Worm (Caenorhabditis elegans): ENCODE measurements around the gene clec-161.

DNA sequence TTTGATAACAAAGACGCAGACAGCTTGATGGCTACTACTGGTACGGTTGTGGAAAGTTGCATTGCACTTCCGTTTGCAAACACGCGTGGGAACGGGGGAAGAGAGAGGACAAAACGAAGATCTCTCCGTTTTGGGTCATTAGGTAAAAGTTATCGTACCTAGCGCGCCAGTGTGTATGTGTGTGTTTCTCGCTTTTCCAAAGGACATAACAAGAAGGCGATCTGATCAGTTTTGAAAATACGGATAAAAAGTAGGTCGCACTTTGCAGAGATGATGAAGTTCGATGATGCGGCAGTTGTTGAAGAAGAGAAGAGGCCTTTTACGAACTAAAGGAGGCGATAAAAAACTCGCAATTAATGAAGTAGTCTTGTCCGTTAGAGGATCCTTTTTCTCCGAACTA lies 36.5 kb upstream of the clec-161 start:
- TF ChIP-seq med-1 (GFP tag; optimal IDR thresholded peaks at IDR 0.05; ENCODE audit: insufficient read depth), result no peak
- no peak for TF ChIP-seq klf-2 (GFP tag; conservative IDR thresholded peaks at IDR 0.05)
